Worm (Caenorhabditis elegans) whole organism, L1 larva: ENCODE results near the gene C37H5.14.

Experiments
- blmp-1 ChIP-seq: fragments of 150-350 bp; optimal IDR thresholded peaks from 2 replicates; lab custom pipeline; 2014; ENCODE audit warnings: missing biosample characterization, missing genetic modification characterization
- ceh-63 ChIP-seq: fragments of 200-800 bp; sonication (Bioruptor generic); optimal IDR thresholded peaks from 2 replicates; lab custom pipeline; 2018; ENCODE audit warnings: mild to moderate bottlenecking, missing genetic modification characterization, missing compliant biosample characterization
- egl-27 ChIP-seq, 2 experiments: fragments of 150-350 bp in 1 of 2; sonication (generic microtip); optimal IDR thresholded peaks; 3 replicates each; lab custom pipeline; 2017 to 2018; ENCODE audit warnings: missing biosample characterization in 2 of 2, missing genetic modification characterization in 2 of 2, missing genetic modification reagents in 2 of 2
- lin-39 ChIP-seq: fragments of 150-350 bp; optimal IDR thresholded peaks from 2 replicates; lab custom pipeline; 2014; ENCODE audit warnings: missing biosample characterization, missing genetic modification reagents, missing genetic modification characterization
- mdl-1 ChIP-seq, 2 experiments: fragments of 150-350 bp; optimal IDR thresholded peaks; 2 replicates each; lab custom pipeline; 2014 to 2017; ENCODE audit warnings: missing biosample characterization in 2 of 2, missing genetic modification characterization in 2 of 2, inconsistent platforms in 1 of 2
- mef-2 ChIP-seq: fragments of 150-350 bp; optimal IDR thresholded peaks from 2 replicates; lab custom pipeline; 2014; ENCODE audit warnings: missing biosample characterization, missing genetic modification characterization
- nhr-20 ChIP-seq: sonication (generic microtip); optimal IDR thresholded peaks from 2 replicates; lab custom pipeline; 2016; ENCODE audit warnings: mild to moderate bottlenecking, missing genetic modification characterization, missing compliant biosample characterization
- nhr-77 ChIP-seq: fragments of 150-350 bp; optimal IDR thresholded peaks from 2 replicates; lab custom pipeline; 2014; ENCODE audit warnings: missing biosample characterization, missing genetic modification characterization
- pqm-1 ChIP-seq: sonication (generic microtip); optimal IDR thresholded peaks from 3 replicates; lab custom pipeline; 2017; ENCODE audit warnings: missing biosample characterization, missing genetic modification characterization
- skn-1 ChIP-seq: fragments of 150-350 bp; optimal IDR thresholded peaks from 2 replicates; lab custom pipeline; 2014; ENCODE audit warnings: missing biosample characterization, missing genetic modification characterization
- unc-62 ChIP-seq: fragments of 150-350 bp; optimal IDR thresholded peaks from 2 replicates; lab custom pipeline; 2014; ENCODE audit warnings: missing biosample characterization, missing genetic modification reagents, missing genetic modification characterization
- xbp-1 ChIP-seq: sonication (generic microtip); optimal IDR thresholded peaks from 2 replicates; lab custom pipeline; 2016; ENCODE audit warnings: missing genetic modification characterization, missing compliant biosample characterization
- ztf-11 ChIP-seq, 2 experiments: sonication (generic microtip); optimal IDR thresholded peaks; 2 replicates each; lab custom pipeline; 2016 to 2017; ENCODE audit warnings: missing genetic modification characterization in 2 of 2, missing biosample characterization in 1 of 2, missing compliant biosample characterization in 1 of 2

ce11 chrV:4846507-4846906, 12.3 kb upstream of the C37H5.14 start:
- TF ChIP-seq blmp-1 (tag; lab: Kevin White, UChicago): no peak
- no peak for TF ChIP-seq egl-27 (tag; optimal IDR thresholded peaks at IDR 0.05; lab: Kevin White, UChicago)
- TF ChIP-seq lin-39 (tag; lab: Kevin White, UChicago): no peak
- TF ChIP-seq mdl-1 (tag; optimal IDR thresholded peaks at IDR 0.05; lab: Kevin White, UChicago): no peak
- no peak for TF ChIP-seq nhr-77 (tag; lab: Kevin White, UChicago)
- TF ChIP-seq pqm-1: no peak
- TF ChIP-seq xbp-1: no peak
- TF ChIP-seq unc-62 (GFP tag; lab: Kevin White, UChicago): no peak
- TF ChIP-seq ztf-11 (tag; optimal IDR thresholded peaks at IDR 0.05; lab: Kevin White, UChicago): no peak
- no peak for TF ChIP-seq skn-1 (tag; lab: Kevin White, UChicago)
- no peak for TF ChIP-seq ceh-63 (GFP tag; lab: Kevin White, UChicago)
- no peak for TF ChIP-seq nhr-20
- no peak for TF ChIP-seq mef-2 (tag; lab: Kevin White, UChicago)
